Worm (Caenorhabditis elegans) whole organism, midembryonic: ENCODE data around the gene srbc-83.

Experiments used
- T22C8.4 ChIP-seq: fragments of 200-800 bp; sonication (Bioruptor generic); IDR thresholded peaks from 2 replicates; pipeline ENCODE4 v1.3.6; 2022; ENCODE audit warnings: missing genetic modification characterization, missing compliant biosample characterization
- cog-1 ChIP-seq: sonication (generic microtip); optimal IDR thresholded peaks from 2 replicates; lab custom pipeline; 2016; ENCODE audit warnings: missing genetic modification characterization, missing compliant biosample characterization
- flt-1 ChIP-seq: fragments of 200-800 bp; sonication (Bioruptor generic); IDR thresholded peaks from 2 replicates; pipeline ENCODE4 v1.3.6; 2022; ENCODE audit warnings: missing genetic modification characterization, missing compliant biosample characterization
- med-1 ChIP-seq: sonication (generic microtip); optimal IDR thresholded peaks from 2 replicates; lab custom pipeline; 2017; ENCODE audit warnings: missing genetic modification characterization, mild to moderate bottlenecking, missing compliant biosample characterization, antibody characterized with exemption, missing genetic modification reagents; ENCODE audit not compliant: insufficient read depth
- tab-1 ChIP-seq: fragments of 200-800 bp; sonication (Bioruptor generic); IDR thresholded peaks from 2 replicates; pipeline ENCODE4 v1.3.6; 2022; ENCODE audit warnings: missing genetic modification characterization, missing compliant biosample characterization
- ztf-23 ChIP-seq: fragments of 200-800 bp; sonication (Bioruptor generic); IDR thresholded peaks from 2 replicates; pipeline ENCODE4 v1.3.6; 2022; ENCODE audit warnings: missing genetic modification reagents, missing genetic modification characterization, missing compliant biosample characterization

DNA sequence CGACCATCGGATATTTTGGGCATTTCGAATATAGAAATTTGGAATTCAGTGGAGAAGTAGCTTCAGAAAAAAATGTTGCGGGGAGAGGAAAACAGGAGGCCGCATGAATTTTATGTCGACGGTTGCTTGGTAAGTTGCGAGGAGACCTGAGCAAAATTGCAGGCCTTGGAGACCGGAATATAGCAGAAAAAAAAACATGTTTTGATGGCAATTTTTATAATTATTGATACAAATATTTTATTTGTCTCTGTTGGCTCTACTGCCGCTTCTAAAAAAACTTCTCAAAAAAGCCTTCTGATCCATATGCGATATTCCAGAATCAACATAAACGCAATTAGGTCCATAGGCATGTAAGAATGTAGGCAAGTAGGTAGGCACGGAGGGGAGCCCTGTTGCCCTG lies 21.8 kb upstream of the srbc-83 start, which contains the start of gene pacl-1:
- no peak for TF ChIP-seq tab-1 (GFP tag; lab: Robert Waterston, UW)
- no peak for TF ChIP-seq flt-1 (GFP tag; lab: Robert Waterston, UW)
- no peak for TF ChIP-seq T22C8.4
- no peak for TF ChIP-seq cog-1 (tag; lab: Kevin White, UChicago)
- no peak for TF ChIP-seq ztf-23 (GFP tag; lab: Robert Waterston, UW)
- no peak for TF ChIP-seq med-1 (GFP tag; lab: Kevin White, UChicago)
